Fruit fly (Drosophila melanogaster) whole organism, prepupa: ENCODE measurements around the gene Irk3.

Experiments used
- Blimp-1 ChIP-seq: fragments of 200-800 bp; sonication (Bioruptor generic); optimal IDR thresholded peaks from 3 replicates; lab custom pipeline; 2017; ENCODE audit warnings: missing biosample characterization, missing genetic modification characterization, mild to moderate bottlenecking, moderate library complexity, missing genetic modification reagents
- CG10631 ChIP-seq: fragments of 200-800 bp; sonication (Bioruptor generic); optimal IDR thresholded peaks from 2 replicates; lab custom pipeline; 2016; ENCODE audit warnings: missing biosample characterization, missing genetic modification characterization
- CG11762 ChIP-seq: fragments of 200-800 bp; sonication (Bioruptor generic); optimal IDR thresholded peaks from 3 replicates; lab custom pipeline; 2016; ENCODE audit warnings: missing biosample characterization, missing genetic modification characterization; ENCODE audit not compliant: insufficient read depth
- CG11902 ChIP-seq: fragments of 200-800 bp; sonication (Bioruptor generic); optimal IDR thresholded peaks from 3 replicates; lab custom pipeline; 2016; ENCODE audit warnings: missing biosample characterization, missing genetic modification characterization
- CG1621 ChIP-seq: fragments of 200-800 bp; sonication (Bioruptor generic); optimal IDR thresholded peaks from 3 replicates; lab custom pipeline; 2018; ENCODE audit warnings: missing biosample characterization, mild to moderate bottlenecking, missing genetic modification characterization
- CG16779 ChIP-seq: fragments of 200-800 bp; sonication (Bioruptor generic); optimal IDR thresholded peaks from 3 replicates; lab custom pipeline; 2017; ENCODE audit warnings: missing biosample characterization, mild to moderate bottlenecking, missing genetic modification characterization
- CG31627 ChIP-seq: fragments of 200-800 bp; sonication (Bioruptor generic); optimal IDR thresholded peaks from 3 replicates; lab custom pipeline; 2016; ENCODE audit warnings: missing biosample characterization, missing genetic modification characterization
- CG32006 ChIP-seq: fragments of 200-800 bp; sonication (Bioruptor generic); optimal IDR thresholded peaks from 3 replicates; lab custom pipeline; 2017; ENCODE audit warnings: missing biosample characterization, mild to moderate bottlenecking, missing genetic modification characterization
- CG34406 ChIP-seq: fragments of 200-800 bp; sonication (Bioruptor generic); optimal IDR thresholded peaks from 3 replicates; lab custom pipeline; 2016; ENCODE audit warnings: missing biosample characterization, missing genetic modification characterization
- CG4318 ChIP-seq: fragments of 200-800 bp; sonication (Bioruptor generic); optimal IDR thresholded peaks from 3 replicates; lab custom pipeline; 2017; ENCODE audit warnings: missing biosample characterization, mild to moderate bottlenecking, missing genetic modification characterization
- CG6163 ChIP-seq: fragments of 200-800 bp; sonication (Bioruptor generic); IDR thresholded peaks from 3 replicates; pipeline ENCODE4 v1.3.6; 2022; ENCODE audit warnings: missing biosample characterization, missing genetic modification characterization
- CG6276 ChIP-seq: fragments of 200-800 bp; sonication (Bioruptor generic); optimal IDR thresholded peaks from 2 replicates; lab custom pipeline; 2017; ENCODE audit warnings: missing biosample characterization, mild to moderate bottlenecking, missing genetic modification characterization
- CG6792 ChIP-seq: fragments of 200-800 bp; sonication (Bioruptor generic); optimal IDR thresholded peaks from 3 replicates; lab custom pipeline; 2016; ENCODE audit warnings: missing biosample characterization, missing genetic modification characterization
- CG6808 ChIP-seq: fragments of 200-800 bp; sonication (Bioruptor generic); optimal IDR thresholded peaks from 3 replicates; lab custom pipeline; 2017; ENCODE audit warnings: missing biosample characterization, missing genetic modification characterization, mild to moderate bottlenecking, moderate library complexity, missing genetic modification reagents
- CG6854 ChIP-seq: fragments of 200-800 bp; sonication (Bioruptor generic); optimal IDR thresholded peaks from 2 replicates; lab custom pipeline; 2017; ENCODE audit warnings: missing biosample characterization, mild to moderate bottlenecking, missing genetic modification characterization
- CG7368 ChIP-seq: fragments of 200-800 bp; sonication (Bioruptor generic); optimal IDR thresholded peaks from 3 replicates; lab custom pipeline; 2016; ENCODE audit warnings: missing biosample characterization, missing genetic modification characterization
- CG8119 ChIP-seq: fragments of 200-800 bp; sonication (Bioruptor generic); IDR thresholded peaks from 3 replicates; pipeline ENCODE4 v1.3.6; 2022; ENCODE audit warnings: missing biosample characterization, missing genetic modification characterization
- CG8632 ChIP-seq: fragments of 200-800 bp; sonication (Bioruptor generic); optimal IDR thresholded peaks from 3 replicates; lab custom pipeline; 2016; ENCODE audit warnings: missing biosample characterization, missing genetic modification characterization
- CG9139 ChIP-seq: fragments of 200-800 bp; sonication (Bioruptor generic); optimal IDR thresholded peaks from 3 replicates; lab custom pipeline; 2017; ENCODE audit warnings: missing biosample characterization, mild to moderate bottlenecking, missing genetic modification characterization
- Eip75B ChIP-seq: fragments of 200-800 bp; sonication (Bioruptor generic); optimal IDR thresholded peaks from 3 replicates; lab custom pipeline; 2016; ENCODE audit warnings: missing biosample characterization, missing genetic modification characterization
- Ets96B ChIP-seq: fragments of 200-800 bp; optimal IDR thresholded peaks from 2 replicates; lab custom pipeline; 2019; ENCODE audit warnings: missing biosample characterization, mild to moderate bottlenecking, missing genetic modification characterization, moderate library complexity
- Hr38 ChIP-seq: sonication (Bioruptor generic); optimal IDR thresholded peaks from 2 replicates; lab custom pipeline; 2016; ENCODE audit warnings: missing biosample characterization, missing genetic modification characterization
- Hr4 ChIP-seq: fragments of 200-800 bp; sonication (Bioruptor generic); optimal IDR thresholded peaks from 3 replicates; lab custom pipeline; 2016; ENCODE audit warnings: missing biosample characterization, missing genetic modification characterization
- Met ChIP-seq: fragments of 200-800 bp; sonication (Bioruptor generic); optimal IDR thresholded peaks from 3 replicates; lab custom pipeline; 2016; ENCODE audit warnings: missing biosample characterization, missing genetic modification characterization
- OdsH ChIP-seq: fragments of 200-800 bp; sonication (Bioruptor generic); optimal IDR thresholded peaks from 3 replicates; lab custom pipeline; 2016; ENCODE audit warnings: missing biosample characterization, missing genetic modification characterization
- Sox102F ChIP-seq: fragments of 200-800 bp; sonication (Bioruptor generic); optimal IDR thresholded peaks from 2 replicates; lab custom pipeline; 2016; ENCODE audit warnings: missing biosample characterization, mild to moderate bottlenecking, missing genetic modification characterization
- Sox14 ChIP-seq: fragments of 200-800 bp; sonication (Bioruptor generic); optimal IDR thresholded peaks from 3 replicates; lab custom pipeline; 2016; ENCODE audit warnings: missing biosample characterization, missing genetic modification characterization
- Sox15 ChIP-seq: fragments of 200-800 bp; sonication (Bioruptor generic); optimal IDR thresholded peaks from 3 replicates; lab custom pipeline; 2016; ENCODE audit warnings: missing biosample characterization, missing genetic modification characterization
- achi ChIP-seq: fragments of 200-800 bp; sonication (Bioruptor generic); optimal IDR thresholded peaks from 3 replicates; lab custom pipeline; 2016; ENCODE audit warnings: missing biosample characterization, missing genetic modification characterization
- acj6 ChIP-seq: fragments of 200-800 bp; sonication (Bioruptor generic); optimal IDR thresholded peaks from 3 replicates; lab custom pipeline; 2016; ENCODE audit warnings: missing biosample characterization, missing genetic modification characterization
- dac ChIP-seq: fragments of 200-800 bp; sonication (Bioruptor generic); optimal IDR thresholded peaks from 2 replicates; lab custom pipeline; 2017; ENCODE audit warnings: missing biosample characterization, mild to moderate bottlenecking, missing genetic modification characterization
- eg ChIP-seq: fragments of 200-800 bp; sonication (Bioruptor generic); IDR thresholded peaks from 3 replicates; pipeline ENCODE4 v1.3.6; 2022; ENCODE audit warnings: missing biosample characterization, missing genetic modification characterization
- esn ChIP-seq: fragments of 200-800 bp; sonication (Bioruptor generic); optimal IDR thresholded peaks from 2 replicates; lab custom pipeline; 2016; ENCODE audit warnings: missing biosample characterization, mild to moderate bottlenecking, missing genetic modification characterization, moderate library complexity
- fd85E ChIP-seq: fragments of 200-800 bp; sonication (Bioruptor generic); optimal IDR thresholded peaks from 3 replicates; lab custom pipeline; 2016; ENCODE audit warnings: missing biosample characterization, missing genetic modification characterization
- net ChIP-seq: fragments of 200-800 bp; sonication (Bioruptor generic); optimal IDR thresholded peaks from 3 replicates; lab custom pipeline; 2016; ENCODE audit warnings: missing biosample characterization, missing genetic modification characterization
- pdm3 ChIP-seq: fragments of 200-800 bp; sonication (Bioruptor generic); optimal IDR thresholded peaks from 3 replicates; lab custom pipeline; 2016; ENCODE audit warnings: missing biosample characterization, missing genetic modification characterization
- salr ChIP-seq, 2 experiments: fragments of 200-800 bp; sonication (Bioruptor generic); optimal IDR thresholded peaks; 3 replicates each; lab custom pipeline; 2016 to 2018; ENCODE audit warnings: missing biosample characterization in 2 of 2, missing genetic modification characterization in 2 of 2, mild to moderate bottlenecking in 1 of 2
- spab ChIP-seq: fragments of 200-800 bp; sonication (Bioruptor generic); optimal IDR thresholded peaks from 2 replicates; lab custom pipeline; 2017; ENCODE audit warnings: missing biosample characterization, mild to moderate bottlenecking, missing genetic modification characterization, missing genetic modification reagents
- ss ChIP-seq, 2 experiments: fragments of 200-800 bp; sonication (Bioruptor generic); optimal IDR thresholded peaks; 2 replicates in 1 of 2; 3 replicates in 1 of 2; lab custom pipeline; 2017 to 2018; ENCODE audit warnings: mild to moderate bottlenecking in 2 of 2, missing biosample characterization in 2 of 2, missing genetic modification characterization in 2 of 2, moderate library complexity in 1 of 2
- svp ChIP-seq: fragments of 200-800 bp; sonication (Bioruptor generic); peaks from one replicate; lab custom pipeline; 2016; ENCODE audit warnings: missing biosample characterization, missing genetic modification characterization
- topi ChIP-seq: fragments of 200-800 bp; sonication (Bioruptor generic); optimal IDR thresholded peaks from 3 replicates; lab custom pipeline; 2016; ENCODE audit warnings: missing biosample characterization, missing genetic modification characterization
- vri ChIP-seq: fragments of 200-800 bp; sonication (Bioruptor generic); optimal IDR thresholded peaks from 3 replicates; lab custom pipeline; 2016; ENCODE audit warnings: missing biosample characterization, mild to moderate bottlenecking, missing genetic modification characterization

Irk3 gene

DNA sequence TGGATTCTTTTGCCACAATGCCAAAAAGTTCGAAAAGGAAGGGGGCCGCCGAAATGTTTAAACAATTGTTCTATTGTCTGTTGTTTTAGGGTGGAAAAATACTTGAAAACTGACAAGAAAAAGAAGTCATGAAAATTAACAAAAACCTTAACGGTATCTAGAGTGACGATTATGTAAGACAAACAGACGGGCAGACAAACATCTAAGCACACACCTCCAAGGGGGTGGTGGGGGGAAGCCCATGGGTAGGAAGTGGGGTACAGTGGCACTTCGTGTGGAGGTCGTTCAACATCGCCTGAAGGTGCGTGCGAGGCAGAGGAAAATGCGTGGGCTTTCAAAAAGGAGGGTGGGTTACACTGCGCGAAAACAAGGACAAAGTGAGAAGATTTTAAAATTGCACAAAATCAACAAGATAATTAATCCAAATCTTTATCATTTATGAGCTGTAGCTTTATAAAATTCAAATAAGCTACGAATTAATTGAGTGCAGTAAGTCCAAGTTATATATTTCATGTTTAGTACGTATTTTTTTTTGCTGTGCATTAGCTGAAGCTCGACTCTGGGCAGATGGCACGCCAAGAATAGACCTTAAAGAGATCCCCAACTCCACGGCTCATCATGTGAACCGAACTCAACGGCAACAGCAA lies 3.9 kb upstream of the Irk3 start (continued):
- no peak for TF ChIP-seq svp
- TF ChIP-seq CG34406 (GFP tag; lab: Kevin White, UChicago), result no peak
- TF ChIP-seq CG9139 (GFP tag; lab: Kevin White, UChicago), result no peak
- TF ChIP-seq vri (GFP tag; lab: Kevin White, UChicago), result no peak
- no peak for TF ChIP-seq salr (GFP tag; optimal IDR thresholded peaks at IDR 0.05; lab: Kevin White, UChicago)
- TF ChIP-seq net (GFP tag; lab: Kevin White, UChicago), result no peak
- peak; percentile 1 for TF ChIP-seq Sox14 (GFP tag; lab: Kevin White, UChicago)
- TF ChIP-seq eg (GFP tag; lab: Robert Waterston, UW), result no peak
- TF ChIP-seq CG6276 (GFP tag; lab: Kevin White, UChicago), result no peak
- TF ChIP-seq OdsH (GFP tag; lab: Kevin White, UChicago), result peak; percentile 1
- TF ChIP-seq spab (GFP tag; lab: Kevin White, UChicago), result no peak
- peak; percentile 8 for TF ChIP-seq CG1621
- TF ChIP-seq Blimp-1, result no peak
- no peak for TF ChIP-seq CG11762 (GFP tag; lab: Kevin White, UChicago)
- TF ChIP-seq CG6854 (GFP tag; lab: Kevin White, UChicago), result no peak
- TF ChIP-seq CG4318 (GFP tag; lab: Kevin White, UChicago), result no peak
- TF ChIP-seq CG8632 (GFP tag; lab: Kevin White, UChicago), result no peak
- TF ChIP-seq CG10631 (GFP tag; lab: Kevin White, UChicago), result peak; percentile 27
- no peak for TF ChIP-seq dac
- TF ChIP-seq CG6792 (GFP tag; lab: Kevin White, UChicago), result no peak
- TF ChIP-seq Met, result no peak
- TF ChIP-seq CG11902, result no peak
- no peak for TF ChIP-seq Sox15
- peak in 1 of 2 experiments; percentile 44 for TF ChIP-seq ss (GFP tag; optimal IDR thresholded peaks at IDR 0.05; lab: Kevin White, UChicago)
- no peak for TF ChIP-seq acj6 (GFP tag; lab: Kevin White, UChicago)
- no peak for TF ChIP-seq CG16779
- TF ChIP-seq CG6163 (GFP tag; lab: Robert Waterston, UW), result peak; percentile 60; the same call in 2 of the 3 replicates
- no peak for TF ChIP-seq topi (GFP tag; lab: Kevin White, UChicago)
- TF ChIP-seq esn, result no peak
- TF ChIP-seq achi, result no peak
- no peak for TF ChIP-seq Sox102F (GFP tag; lab: Kevin White, UChicago)
- no peak for TF ChIP-seq CG31627 (GFP tag; lab: Kevin White, UChicago)
- TF ChIP-seq CG7368 (GFP tag; lab: Kevin White, UChicago), result no peak
- no peak for TF ChIP-seq CG6808 (GFP tag; lab: Kevin White, UChicago)
- TF ChIP-seq pdm3, result peak; percentile 1
- TF ChIP-seq Ets96B (tag; lab: Kevin White, UChicago), result peak; percentile 50

DNA sequence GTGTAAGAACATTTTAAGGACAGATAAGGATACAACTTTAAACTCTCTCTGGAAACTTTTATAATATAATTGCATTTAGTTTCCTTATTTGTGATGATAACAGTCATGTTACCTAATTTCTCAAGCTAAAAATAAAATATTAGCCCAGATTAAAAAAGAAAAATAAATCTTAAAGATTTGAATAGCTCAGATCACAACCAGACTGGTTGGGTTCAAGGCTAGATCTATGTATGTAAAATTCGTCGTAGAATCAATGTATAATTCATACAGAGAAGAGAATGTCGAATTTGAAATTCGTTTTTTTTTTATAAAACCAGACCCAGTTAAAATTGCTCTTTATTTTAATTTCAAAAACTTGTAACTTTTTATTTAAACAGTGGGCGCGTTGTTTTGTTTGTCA lies 538 bp upstream of the Irk3 start:
- no peak for TF ChIP-seq Met
- TF ChIP-seq CG6276 (GFP tag; lab: Kevin White, UChicago), result no peak
- TF ChIP-seq Blimp-1, result no peak
- TF ChIP-seq CG31627 (GFP tag; lab: Kevin White, UChicago), result no peak
- TF ChIP-seq Hr4 (GFP tag; lab: Kevin White, UChicago), result no peak
- no peak for TF ChIP-seq Hr38 (GFP tag; lab: Kevin White, UChicago)
- no peak for TF ChIP-seq pdm3
- no peak for TF ChIP-seq CG6808 (GFP tag; lab: Kevin White, UChicago)
- TF ChIP-seq CG32006 (GFP tag; lab: Kevin White, UChicago), result no peak
- TF ChIP-seq Ets96B (tag; lab: Kevin White, UChicago), result no peak
- no peak for TF ChIP-seq Eip75B (GFP tag; lab: Kevin White, UChicago)
- TF ChIP-seq topi (GFP tag; lab: Kevin White, UChicago), result no peak
- no peak for TF ChIP-seq svp
- TF ChIP-seq salr (GFP tag; optimal IDR thresholded peaks at IDR 0.05; lab: Kevin White, UChicago), result no peak
- TF ChIP-seq CG4318 (GFP tag; lab: Kevin White, UChicago), result no peak
- TF ChIP-seq achi, result no peak
- TF ChIP-seq CG8119, result no peak
- no peak for TF ChIP-seq dac
- no peak for TF ChIP-seq fd85E (GFP tag; lab: Kevin White, UChicago)
